Fruit fly (Drosophila melanogaster) whole organism, embryonic: ENCODE measurements around the gene Cpr64Ad.

Experiments
- CG15011 ChIP-seq: fragments of 200-800 bp; sonication (Bioruptor generic); optimal IDR thresholded peaks from 3 replicates; lab custom pipeline; 2018; ENCODE audit warnings: missing biosample characterization, mild to moderate bottlenecking, missing genetic modification characterization
- CG2202 ChIP-seq: fragments of 200-800 bp; sonication (Bioruptor generic); optimal IDR thresholded peaks from 2 replicates; lab custom pipeline; 2018; ENCODE audit warnings: missing biosample characterization, mild to moderate bottlenecking, missing genetic modification characterization
- CG2875 ChIP-seq: fragments of 200-800 bp; sonication (Bioruptor generic); optimal IDR thresholded peaks from 2 replicates; lab custom pipeline; 2017; ENCODE audit warnings: missing biosample characterization, mild to moderate bottlenecking, missing genetic modification characterization, missing genetic modification reagents
- CG9932 ChIP-seq: fragments of 200-800 bp; sonication (Bioruptor generic); IDR thresholded peaks from 2 replicates; pipeline ENCODE4 v1.3.6; 2022; ENCODE audit warnings: missing biosample characterization, missing genetic modification characterization
- Deaf1 ChIP-seq: fragments of 200-800 bp; optimal IDR thresholded peaks from 3 replicates; lab custom pipeline; 2019; ENCODE audit warnings: missing biosample characterization, mild to moderate bottlenecking, missing genetic modification characterization, moderate library complexity
- ERR ChIP-seq: fragments of 200-800 bp; sonication (Bioruptor generic); optimal IDR thresholded peaks from 2 replicates; lab custom pipeline; 2016; ENCODE audit warnings: missing biosample characterization, missing genetic modification characterization
- Nf-YB ChIP-seq: fragments of 200-800 bp; sonication (Bioruptor generic); optimal IDR thresholded peaks from 3 replicates; lab custom pipeline; 2019; ENCODE audit warnings: missing biosample characterization, mild to moderate bottlenecking, missing genetic modification characterization, moderate library complexity
- Rfx ChIP-seq: fragments of 200-800 bp; sonication (Bioruptor generic); IDR thresholded peaks from 2 replicates; pipeline ENCODE4 v1.3.6; 2022; ENCODE audit warnings: missing biosample characterization, missing genetic modification characterization
- chn ChIP-seq: fragments of 200-800 bp; sonication (Bioruptor generic); optimal IDR thresholded peaks from 2 replicates; lab custom pipeline; 2016; ENCODE audit warnings: missing biosample characterization, missing genetic modification characterization
- croc ChIP-seq: fragments of 200-800 bp; sonication (Bioruptor generic); conservative IDR thresholded peaks from 3 replicates; pipeline ENCODE4 v1.3.6; 2022; ENCODE audit warnings: missing biosample characterization, missing genetic modification characterization
- fd64A ChIP-seq: fragments of 200-800 bp; sonication (Bioruptor generic); optimal IDR thresholded peaks from 3 replicates; lab custom pipeline; 2018; ENCODE audit warnings: missing biosample characterization, mild to moderate bottlenecking, missing genetic modification characterization
- gcm2 ChIP-seq: fragments of 200-800 bp; sonication (Bioruptor generic); optimal IDR thresholded peaks from 2 replicates; lab custom pipeline; 2016; ENCODE audit warnings: missing biosample characterization, missing genetic modification characterization
- usp ChIP-seq: fragments of >200 bp; optimal IDR thresholded peaks from 2 replicates; lab custom pipeline; 2017; ENCODE audit warnings: missing biosample characterization, missing genetic modification characterization
- zen ChIP-seq: fragments of 200-800 bp; sonication (Bioruptor generic); optimal IDR thresholded peaks from 3 replicates; lab custom pipeline; 2018; ENCODE audit warnings: missing biosample characterization, mild to moderate bottlenecking, missing genetic modification characterization, moderate library complexity

DNA sequence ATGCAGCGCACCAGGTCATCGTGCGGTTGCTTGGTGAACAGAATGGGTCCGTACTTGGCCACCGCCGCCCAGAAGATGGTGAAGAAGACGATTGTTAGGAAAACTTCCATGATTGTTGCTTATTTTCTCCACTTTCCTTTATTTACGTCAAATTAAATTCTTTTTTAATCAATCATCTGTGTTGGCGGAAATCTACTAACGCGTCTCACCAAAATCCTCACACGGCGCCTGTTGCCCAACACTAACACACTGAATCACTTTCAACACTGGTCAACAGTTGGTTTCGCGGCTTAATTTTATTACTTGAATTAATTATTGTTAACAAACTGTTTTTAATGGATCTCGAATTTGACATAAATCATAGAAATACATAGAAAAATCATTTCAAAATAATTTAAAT lies 28.5 kb upstream of the Cpr64Ad start, which contains the start of gene VhaM9.7-c:
- TF ChIP-seq CG15011 (GFP tag; lab: Kevin White, UChicago) (no peak), ERR (GFP tag; lab: Kevin White, UChicago) (peak; percentile 12), chn (GFP tag; lab: Kevin White, UChicago) (no peak), Rfx (GFP tag; lab: Robert Waterston, UW) (peak; percentile 72), Nf-YB (GFP tag; lab: Kevin White, UChicago) (no peak), usp (GFP tag; lab: Kevin White, UChicago) (no peak), zen (peak; percentile 37), CG2875 (no peak), CG9932 (GFP tag; lab: Robert Waterston, UW) (peak; percentile 71), Deaf1 (tag; lab: Kevin White, UChicago) (no peak), fd64A (GFP tag; lab: Kevin White, UChicago) (no peak), croc (GFP tag; lab: Robert Waterston, UW) (no peak), gcm2 (GFP tag; lab: Kevin White, UChicago) (peak; percentile 4), CG2202 (tag; lab: Kevin White, UChicago) (no peak)
